Fruit fly (Drosophila melanogaster) whole organism: ENCODE data around the gene CG31064.

ENCODE experiments used
- CG8478 ChIP-seq: fragments of >200 bp; optimal IDR thresholded peaks from 2 replicates; lab custom pipeline; 2018; ENCODE audit warnings: inconsistent platforms
- Dll ChIP-seq: fragments of >200 bp; optimal IDR thresholded peaks from 2 replicates; lab custom pipeline; 2017
- EcR ChIP-seq, 2 experiments: fragments of >200 bp; optimal IDR thresholded peaks; 2 replicates each; lab custom pipeline; 2017; ENCODE audit warnings: missing biosample characterization in 2 of 2, missing genetic modification characterization in 2 of 2, missing genetic modification reagents in 2 of 2
- pan ChIP-seq: fragments of >200 bp; optimal IDR thresholded peaks from 2 replicates; lab custom pipeline; 2017
- psq ChIP-seq: fragments of >200 bp; optimal IDR thresholded peaks from 2 replicates; lab custom pipeline; 2017
- usp ChIP-seq: fragments of >200 bp; optimal IDR thresholded peaks from 2 replicates; lab custom pipeline; 2017; ENCODE audit warnings: missing biosample characterization, missing genetic modification characterization, mixed read lengths

dm6 chr3R:27197581-27197980, 41.3 kb downstream of the CG31064 start:
- TF ChIP-seq usp (GFP tag; lab: Kevin White, UChicago), result no peak
- TF ChIP-seq psq, result no peak
- no peak for TF ChIP-seq pan (lab: Kevin White, UChicago)
- TF ChIP-seq EcR (GFP tag; optimal IDR thresholded peaks at IDR 0.05; lab: Kevin White, UChicago), result no peak
- no peak for TF ChIP-seq Dll
- TF ChIP-seq CG8478, result no peak
